Fruit fly (Drosophila melanogaster): ENCODE data around the gene mRpL36.

mRpL36 gene

DNA sequence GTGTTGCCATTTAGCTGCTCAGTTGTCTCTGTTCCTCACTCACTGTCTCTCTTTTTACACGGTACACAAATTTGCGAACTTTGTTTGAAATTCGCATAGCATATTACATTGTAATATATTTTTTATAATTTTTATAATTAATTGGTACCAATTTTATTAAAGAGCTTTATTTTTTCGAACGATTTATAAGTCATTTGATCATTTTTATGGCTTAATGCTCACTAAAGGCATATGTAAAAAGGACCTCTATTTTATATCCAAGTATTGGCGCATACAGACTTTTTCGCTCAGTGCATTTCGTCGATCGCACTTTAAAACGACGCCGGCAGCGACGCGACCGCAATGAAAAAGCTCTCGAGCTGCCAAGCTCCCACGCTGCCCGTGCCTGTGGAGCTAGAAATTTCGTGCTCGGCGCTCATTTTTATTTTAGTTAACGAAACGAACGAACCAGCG, 28.8 kb downstream of the mRpL36 start (continued):
- peak; percentile 86 for TF ChIP-seq pho (GFP tag; optimal IDR thresholded peaks at IDR 0.05)
- TF ChIP-seq E2f2 (GFP tag; IDR thresholded peaks at IDR 0.05): peak; percentile 79
- peak; percentile 59 for TF ChIP-seq CG1024 (GFP tag; IDR thresholded peaks at IDR 0.05)
- TF ChIP-seq ash1 (GFP tag; optimal IDR thresholded peaks at IDR 0.05): peak; percentile 52
- TF ChIP-seq zfh1 (GFP tag; IDR thresholded peaks at IDR 0.05): peak; percentile 80; the same call in 2 of the 3 replicates
- TF ChIP-seq Dip3 (GFP tag; optimal IDR thresholded peaks at IDR 0.05): peak; percentile 87
- no peak for TF ChIP-seq nom (GFP tag; optimal IDR thresholded peaks at IDR 0.05)
- no peak for TF ChIP-seq yki (optimal IDR thresholded peaks at IDR 0.05)
- no peak for TF ChIP-seq CG10431 (GFP tag; optimal IDR thresholded peaks at IDR 0.05)
- TF ChIP-seq grn (GFP tag; optimal IDR thresholded peaks at IDR 0.05): peak; percentile 33
- TF ChIP-seq CG2129 (GFP tag; IDR thresholded peaks at IDR 0.05; ENCODE audit: partially characterized antibody): no peak
- no peak for TF ChIP-seq Kr (GFP tag; optimal IDR thresholded peaks at IDR 0.05)
- peak; percentile 83 for TF ChIP-seq ci (GFP tag; IDR thresholded peaks at IDR 0.05)
- TF ChIP-seq gcm (GFP tag; optimal IDR thresholded peaks at IDR 0.05): peak; percentile 88
- TF ChIP-seq Scr (GFP tag; IDR thresholded peaks at IDR 0.05; ENCODE audit: partially characterized antibody): no peak

DNA sequence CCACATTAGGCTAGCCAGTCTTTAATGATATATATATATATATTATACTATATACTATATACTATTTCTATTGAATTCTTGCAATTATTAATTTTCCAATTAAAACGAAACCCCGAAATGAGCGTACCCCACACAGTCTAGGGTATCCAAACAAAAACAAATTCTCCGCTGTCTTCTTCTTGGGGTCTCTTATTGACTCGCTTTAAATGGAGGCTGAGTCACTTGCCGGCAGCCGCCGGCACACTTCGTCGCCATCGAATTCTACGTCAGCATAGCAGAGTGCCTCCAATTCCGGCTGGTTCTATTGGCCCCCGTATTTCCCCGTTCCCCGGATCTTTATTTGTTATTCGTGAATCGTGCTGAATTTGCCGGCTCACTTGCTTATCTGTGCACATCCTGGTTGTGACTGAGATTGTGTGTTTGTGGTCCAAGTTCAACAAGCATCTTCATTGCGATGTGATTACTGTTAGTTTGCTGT, 30.2 kb downstream of the mRpL36 start:
- TF ChIP-seq NK7.1 (GFP tag; optimal IDR thresholded peaks at IDR 0.05) (no peak), twi (tag; optimal IDR thresholded peaks at IDR 0.05) (no peak), CG6854 (GFP tag; optimal IDR thresholded peaks at IDR 0.05) (peak; percentile 34), lola (GFP tag; optimal IDR thresholded peaks at IDR 0.05) (no peak), CG2712 (tag; optimal IDR thresholded peaks at IDR 0.05) (peak; percentile 50), zf30C (GFP tag; optimal IDR thresholded peaks at IDR 0.05) (no peak), Ravus (GFP tag; IDR thresholded peaks at IDR 0.05) (no peak), dan (GFP tag; IDR thresholded peaks at IDR 0.05) (no peak), CG13123 (GFP tag; optimal IDR thresholded peaks at IDR 0.05) (no peak), NC2α (GFP tag; optimal IDR thresholded peaks at IDR 0.05) (no peak), Poxn (GFP tag; IDR thresholded peaks at IDR 0.05) (no peak), her (GFP tag; optimal IDR thresholded peaks at IDR 0.05) (no peak), fru (optimal IDR thresholded peaks at IDR 0.05) (no peak), yki (optimal IDR thresholded peaks at IDR 0.05) (no peak), Opbp (GFP tag; IDR thresholded peaks at IDR 0.05; ENCODE audit: partially characterized antibody) (no peak), gcm2 (GFP tag; optimal IDR thresholded peaks at IDR 0.05) (no peak), Hr51 (GFP tag; optimal IDR thresholded peaks at IDR 0.05) (no peak), zfh2 (GFP tag; optimal IDR thresholded peaks at IDR 0.05) (no peak), Xbp1 (GFP tag; optimal IDR thresholded peaks at IDR 0.05) (no peak), CG13775 (GFP tag; optimal IDR thresholded peaks at IDR 0.05) (peak; percentile 19), tgo (GFP tag; IDR thresholded peaks at IDR 0.05) (no peak), D19A (tag; optimal IDR thresholded peaks at IDR 0.05) (peak; percentile 38), bsh (GFP tag; optimal IDR thresholded peaks at IDR 0.05) (no peak), CG5245 (GFP tag; optimal IDR thresholded peaks at IDR 0.05) (no peak), pb (GFP tag; optimal IDR thresholded peaks at IDR 0.05) (no peak), trem (tag; optimal IDR thresholded peaks at IDR 0.05) (no peak), Dp (GFP tag; optimal IDR thresholded peaks at IDR 0.05) (no peak), Dfd (GFP tag; optimal IDR thresholded peaks at IDR 0.05) (no peak), Nf-YC (tag; optimal IDR thresholded peaks at IDR 0.05) (peak; percentile 7), CG17359 (tag; optimal IDR thresholded peaks at IDR 0.05) (peak; percentile 11), CG10366 (GFP tag; IDR thresholded peaks at IDR 0.05) (no peak), usp (GFP tag; optimal IDR thresholded peaks at IDR 0.05) (no peak), slbo (GFP tag; IDR thresholded peaks at IDR 0.05) (peak; percentile 55), E2f2 (GFP tag; IDR thresholded peaks at IDR 0.05) (no peak), CG10543 (GFP tag; optimal IDR thresholded peaks at IDR 0.05) (peak; percentile 68), CG11247 (GFP tag; IDR thresholded peaks at IDR 0.05) (no peak), Fer3 (tag; optimal IDR thresholded peaks at IDR 0.05) (peak; percentile 40), CG12769 (tag; optimal IDR thresholded peaks at IDR 0.05) (peak; percentile 26)

Measured in whole organism, embryonic.